Worm (Caenorhabditis elegans): ENCODE results near the gene cav-1.

Gene cav-1

DNA sequence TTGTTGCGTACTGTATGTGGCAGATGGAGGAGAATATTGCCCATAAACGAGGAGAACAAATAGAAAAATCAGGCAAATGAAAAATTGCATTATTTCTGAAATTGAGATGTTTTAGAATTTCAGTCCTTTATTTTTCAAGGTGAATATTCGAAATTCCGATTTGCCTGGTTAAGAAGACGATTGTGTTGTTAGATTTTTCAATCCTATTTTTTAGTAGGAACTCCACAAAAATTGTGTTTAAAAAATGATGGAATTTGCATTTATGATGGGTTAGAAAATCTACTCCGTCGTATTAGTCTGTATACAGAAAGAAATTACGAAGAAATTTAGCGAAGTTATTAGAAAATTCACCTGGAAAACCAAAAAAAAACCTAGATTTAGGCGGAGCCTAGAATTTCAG, 43.1 kb downstream of the cav-1 start, which contains the start of gene egl-20:
Gene egl-20 (minus strand): TSS at position 101 of the 400 bp plus-strand sequence.
- TF ChIP-seq him-1 (tag; optimal IDR thresholded peaks at IDR 0.05) (no peak), W03F9.2 (tag; optimal IDR thresholded peaks at IDR 0.05) (no peak), dao-5 (tag; optimal IDR thresholded peaks at IDR 0.05) (no peak)

DNA sequence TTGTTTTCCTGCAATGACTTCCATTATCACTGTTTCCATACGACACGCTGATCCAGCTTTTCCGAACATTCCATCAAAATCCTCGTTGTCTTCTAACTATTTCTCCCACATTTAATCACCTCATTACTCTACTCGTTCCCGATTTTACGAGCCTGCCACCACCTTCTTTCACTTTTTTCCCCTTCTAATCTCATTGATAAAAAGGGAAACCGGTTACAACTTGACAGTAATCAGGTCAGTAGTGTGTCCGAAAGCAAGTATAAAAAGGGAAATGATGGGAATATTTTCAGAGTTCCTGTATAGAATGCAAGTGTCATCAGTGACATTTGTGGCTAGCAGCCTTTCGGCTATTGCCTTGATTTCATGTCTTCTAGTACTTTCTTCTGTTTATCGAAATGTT, 49.3 kb downstream of the cav-1 start, which contains the start of gene col-123:
Gene col-123 (plus strand): TSS at position 301 of the 400 bp plus-strand sequence.
- TF ChIP-seq dao-5 (tag; optimal IDR thresholded peaks at IDR 0.05) (no peak), him-1 (tag; optimal IDR thresholded peaks at IDR 0.05) (no peak), W03F9.2 (tag; optimal IDR thresholded peaks at IDR 0.05) (no peak)

- no peak for TF ChIP-seq W03F9.2 (tag; optimal IDR thresholded peaks at IDR 0.05)
Observed at ce11 chrIV:9822585-9822984, 50.3 kb downstream of the cav-1 start.
